Worm (Caenorhabditis elegans) whole organism, early embryonic: ENCODE measurements around the gene clec-71.

ENCODE experiments used
- B0310.2 ChIP-seq: sonication (generic microtip); optimal IDR thresholded peaks from 2 replicates; lab custom pipeline; 2016; ENCODE audit warnings: mild to moderate bottlenecking, missing genetic modification characterization, missing compliant biosample characterization
- F13C5.2 ChIP-seq: sonication (generic microtip); optimal IDR thresholded peaks from 2 replicates; lab custom pipeline; 2017; ENCODE audit warnings: mild to moderate bottlenecking, missing genetic modification characterization, inconsistent platforms, missing compliant biosample characterization
- aly-1 ChIP-seq: sonication (generic microtip); optimal IDR thresholded peaks from 2 replicates; lab custom pipeline; 2016; ENCODE audit warnings: missing genetic modification characterization, missing compliant biosample characterization
- ama-1 ChIP-seq: fragments of 150-350 bp; optimal IDR thresholded peaks from 2 replicates; lab custom pipeline; 2014
- ceh-13 ChIP-seq: fragments of 200-800 bp; sonication (Bioruptor generic); optimal IDR thresholded peaks from 2 replicates; lab custom pipeline; 2018; ENCODE audit warnings: mild to moderate bottlenecking, missing genetic modification characterization, missing compliant biosample characterization
- ceh-36 ChIP-seq: sonication (generic microtip); optimal IDR thresholded peaks from 2 replicates; lab custom pipeline; 2016; ENCODE audit warnings: missing genetic modification characterization, inconsistent platforms, missing compliant biosample characterization
- ets-7 ChIP-seq: sonication (generic microtip); optimal IDR thresholded peaks from 2 replicates; lab custom pipeline; 2016; ENCODE audit warnings: missing genotype, missing genetic modification characterization, missing compliant biosample characterization
- flt-1 ChIP-seq: fragments of 200-800 bp; sonication (Bioruptor generic); IDR thresholded peaks from 2 replicates; pipeline ENCODE4 v1.3.6; 2022; ENCODE audit warnings: missing genetic modification characterization, missing compliant biosample characterization
- hmbx-1 ChIP-seq: sonication (generic microtip); optimal IDR thresholded peaks from 2 replicates; lab custom pipeline; 2016; ENCODE audit warnings: mild to moderate bottlenecking, missing genetic modification characterization, missing compliant biosample characterization
- hmg-4 ChIP-seq: fragments of 200-800 bp; sonication (Bioruptor generic); optimal IDR thresholded peaks from 2 replicates; lab custom pipeline; 2018; ENCODE audit warnings: mild to moderate bottlenecking, missing genetic modification characterization, missing compliant biosample characterization
- hnd-1 ChIP-seq: sonication (generic microtip); optimal IDR thresholded peaks from 2 replicates; lab custom pipeline; 2016; ENCODE audit warnings: missing genetic modification characterization, missing compliant biosample characterization
- pes-1 ChIP-seq: fragments of 200-800 bp; sonication (Bioruptor generic); IDR thresholded peaks from 2 replicates; pipeline ENCODE4 v1.3.6; 2022; ENCODE audit warnings: missing genetic modification reagents, missing genetic modification characterization, missing compliant biosample characterization
- scrt-1 ChIP-seq: fragments of 200-800 bp; sonication (Bioruptor generic); IDR thresholded peaks from 2 replicates; pipeline ENCODE4 v1.3.6; 2022; ENCODE audit warnings: missing genetic modification characterization, missing compliant biosample characterization
- sea-1 ChIP-seq: fragments of 200-800 bp; sonication (Bioruptor generic); conservative IDR thresholded peaks from 2 replicates; pipeline ENCODE4 v1.3.6; 2022; ENCODE audit warnings: missing genetic modification characterization, missing compliant biosample characterization
- tbx-11 ChIP-seq: fragments of 200-800 bp; sonication (Bioruptor generic); IDR thresholded peaks from 2 replicates; pipeline ENCODE4 v1.3.6; 2022; ENCODE audit warnings: missing genetic modification characterization, missing compliant biosample characterization
- tbx-37 ChIP-seq: fragments of 200-800 bp; sonication (Bioruptor generic); conservative IDR thresholded peaks from 2 replicates; pipeline ENCODE4 v1.3.6; 2022; ENCODE audit warnings: missing genetic modification reagents, missing genetic modification characterization, missing compliant biosample characterization
- tra-4 ChIP-seq: sonication (generic microtip); optimal IDR thresholded peaks from 2 replicates; lab custom pipeline; 2017; ENCODE audit warnings: missing genetic modification characterization, missing compliant biosample characterization

clec-71 gene

ce11 chrIV:3962584-3962983 is 25.3 kb downstream of the clec-71 start, which contains the start of gene Y46C8AM.1:
Gene Y46C8AM.1, plus strand, starts transcription at chrIV:3962884.
- TF ChIP-seq pes-1 (GFP tag; lab: Robert Waterston, UW) (no peak), hmg-4 (GFP tag; lab: Kevin White, UChicago) (no peak), ama-1 (no peak), tbx-11 (no peak), sea-1 (GFP tag; lab: Robert Waterston, UW) (no peak), F13C5.2 (tag; lab: Kevin White, UChicago) (no peak)

ce11 chrIV:3963498-3963897 is 26.2 kb downstream of the clec-71 start:
- TF ChIP-seq F13C5.2 (tag; lab: Kevin White, UChicago), result no peak
- no peak for TF ChIP-seq tra-4 (tag; lab: Kevin White, UChicago)
- TF ChIP-seq ceh-13 (GFP tag; lab: Kevin White, UChicago), result no peak
- no peak for TF ChIP-seq hmbx-1 (tag; lab: Kevin White, UChicago)
- no peak for TF ChIP-seq ets-7 (tag; lab: Kevin White, UChicago)
- TF ChIP-seq flt-1, result no peak
- TF ChIP-seq scrt-1, result no peak
- no peak for TF ChIP-seq tbx-37 (GFP tag; lab: Robert Waterston, UW)
- TF ChIP-seq ceh-36 (tag; lab: Kevin White, UChicago), result no peak
- no peak for TF ChIP-seq tbx-11

ce11 chrIV:3965013-3965412 is 27.8 kb downstream of the clec-71 start, which contains the start of gene clec-76:
Gene clec-76, plus strand, starts transcription at chrIV:3965246.
- TF ChIP-seq ceh-36 (tag; lab: Kevin White, UChicago) (no peak), F13C5.2 (tag; lab: Kevin White, UChicago) (no peak), aly-1 (tag; lab: Kevin White, UChicago) (no peak), hnd-1 (no peak)

- TF ChIP-seq ets-7 (tag; lab: Kevin White, UChicago), result no peak
- TF ChIP-seq ceh-36 (tag; lab: Kevin White, UChicago), result no peak
- no peak for TF ChIP-seq sea-1 (GFP tag; lab: Robert Waterston, UW)
- TF ChIP-seq ceh-13 (GFP tag; lab: Kevin White, UChicago), result no peak
- TF ChIP-seq tbx-37 (GFP tag; lab: Robert Waterston, UW), result no peak
- TF ChIP-seq tra-4 (tag; lab: Kevin White, UChicago), result no peak
- TF ChIP-seq ama-1, result no peak
- TF ChIP-seq scrt-1, result no peak
- TF ChIP-seq flt-1, result no peak
- TF ChIP-seq B0310.2 (tag; lab: Kevin White, UChicago), result no peak
- TF ChIP-seq hnd-1, result no peak
Measured at ce11 chrIV:3973049-3973448, 35.8 kb downstream of the clec-71 start, which contains the start of gene clec-79. Gene clec-79, plus strand, starts transcription at chrIV:3973349.

ce11 chrIV:3977965-3978523 is 40.8 kb downstream of the clec-71 start, which contains the start of gene srh-220:
Gene srh-220, minus strand, starts transcription at chrIV:3978015.
- TF ChIP-seq ets-7 (tag; lab: Kevin White, UChicago) (no peak), flt-1 (no peak), scrt-1 (no peak), ceh-36 (tag; lab: Kevin White, UChicago) (no peak), pes-1 (GFP tag; lab: Robert Waterston, UW) (no peak)

ce11 chrIV:3979525-3979924 is 42.3 kb downstream of the clec-71 start, which contains the start of gene srh-222:
Gene srh-222, plus strand, starts transcription at chrIV:3979825.
- TF ChIP-seq sea-1 (GFP tag; lab: Robert Waterston, UW), result no peak
- TF ChIP-seq F13C5.2 (tag; lab: Kevin White, UChicago), result no peak
- no peak for TF ChIP-seq ets-7 (tag; lab: Kevin White, UChicago)
- no peak for TF ChIP-seq B0310.2 (tag; lab: Kevin White, UChicago)
- no peak for TF ChIP-seq ceh-13 (GFP tag; lab: Kevin White, UChicago)
- TF ChIP-seq tra-4 (tag; lab: Kevin White, UChicago), result no peak
- no peak for TF ChIP-seq hmbx-1 (tag; lab: Kevin White, UChicago)
- TF ChIP-seq pes-1 (GFP tag; lab: Robert Waterston, UW), result no peak
- TF ChIP-seq hmg-4 (GFP tag; lab: Kevin White, UChicago), result no peak
- no peak for TF ChIP-seq hnd-1

ce11 chrIV:3981601-3982000 is 44.3 kb downstream of the clec-71 start, which contains the start of gene srh-223:
Gene srh-223, plus strand, starts transcription at chrIV:3981901.
- no peak for TF ChIP-seq tbx-37 (GFP tag; lab: Robert Waterston, UW)
- TF ChIP-seq hmbx-1 (tag; lab: Kevin White, UChicago), result no peak
- no peak for TF ChIP-seq ama-1
- no peak for TF ChIP-seq tra-4 (tag; lab: Kevin White, UChicago)
- no peak for TF ChIP-seq sea-1 (GFP tag; lab: Robert Waterston, UW)
- TF ChIP-seq ceh-13 (GFP tag; lab: Kevin White, UChicago), result no peak
- no peak for TF ChIP-seq F13C5.2 (tag; lab: Kevin White, UChicago)
- TF ChIP-seq flt-1, result no peak
- TF ChIP-seq pes-1 (GFP tag; lab: Robert Waterston, UW), result no peak
- no peak for TF ChIP-seq hnd-1
- no peak for TF ChIP-seq hmg-4 (GFP tag; lab: Kevin White, UChicago)
- TF ChIP-seq scrt-1, result no peak
- no peak for TF ChIP-seq aly-1 (tag; lab: Kevin White, UChicago)
- TF ChIP-seq ets-7 (tag; lab: Kevin White, UChicago), result no peak
- TF ChIP-seq B0310.2 (tag; lab: Kevin White, UChicago), result no peak
- no peak for TF ChIP-seq tbx-11

ce11 chrIV:3988132-3988531 is 50.9 kb downstream of the clec-71 start:
- TF ChIP-seq sea-1 (GFP tag; lab: Robert Waterston, UW) (no peak), pes-1 (GFP tag; lab: Robert Waterston, UW) (no peak), tbx-11 (no peak), tra-4 (tag; lab: Kevin White, UChicago) (no peak), hmg-4 (GFP tag; lab: Kevin White, UChicago) (no peak), B0310.2 (tag; lab: Kevin White, UChicago) (no peak), tbx-37 (GFP tag; lab: Robert Waterston, UW) (no peak)
